Fruit fly (Drosophila melanogaster): ENCODE data around the gene CG4546.

Gene CG4546

DNA sequence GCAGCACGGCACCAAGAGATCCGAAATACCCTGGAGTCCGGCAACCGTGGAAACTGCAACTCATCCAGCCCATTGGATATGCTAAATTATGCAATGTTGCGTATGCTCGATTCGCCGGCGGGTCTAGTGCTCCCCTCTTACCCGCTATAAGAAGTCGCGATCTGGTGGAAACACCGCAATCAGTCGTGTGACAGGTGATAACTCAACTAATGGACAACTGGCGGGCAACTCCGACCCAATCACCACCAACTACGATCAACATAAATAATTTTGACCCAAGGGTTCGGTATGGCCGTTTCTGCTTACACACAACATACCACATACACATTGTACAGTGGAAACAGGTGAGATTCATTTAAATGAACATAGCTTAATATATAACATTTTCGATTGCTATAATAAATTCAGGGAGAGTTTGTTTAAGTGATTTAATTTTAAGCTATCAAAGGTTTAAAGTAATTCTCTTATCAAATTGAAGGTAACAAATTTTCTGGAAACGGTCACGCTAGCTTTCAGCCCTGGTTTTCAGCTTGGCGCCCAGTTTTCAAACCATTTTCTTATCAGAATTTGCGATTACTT lies 10.9 kb downstream of the CG4546 start, which contains the start of gene Hmt-1 (continued):
- TF ChIP-seq YL-1 (GFP tag; optimal IDR thresholded peaks at IDR 0.05) = peak; percentile 53
- TF ChIP-seq CG11085 (GFP tag; IDR thresholded peaks at IDR 0.05) = no peak
- TF ChIP-seq CG12299 (tag; optimal IDR thresholded peaks at IDR 0.05) = no peak
- TF ChIP-seq CG14965 (GFP tag; optimal IDR thresholded peaks at IDR 0.05; ENCODE audit: borderline replicate concordance) = no peak
- peak; percentile 74 for TF ChIP-seq ssp (GFP tag; IDR thresholded peaks at IDR 0.05)
- no peak for TF ChIP-seq CG5180 (GFP tag; optimal IDR thresholded peaks at IDR 0.05)
- peak; percentile 26 for TF ChIP-seq CG13287 (GFP tag; IDR thresholded peaks at IDR 0.05; ENCODE audit: partially characterized antibody)
- TF ChIP-seq CHES-1-like (GFP tag; optimal IDR thresholded peaks at IDR 0.05) = peak; percentile 3
- TF ChIP-seq pb (GFP tag; optimal IDR thresholded peaks at IDR 0.05) = no peak
- no peak for TF ChIP-seq pan (optimal IDR thresholded peaks at IDR 0.05)
- no peak for TF ChIP-seq pan (GFP tag; optimal IDR thresholded peaks at IDR 0.05 in 1 of 2, IDR thresholded peaks at IDR 0.05 in 1 of 2)
- no peak for TF ChIP-seq nom (GFP tag; optimal IDR thresholded peaks at IDR 0.05)
- 0 out of 3 replicates have a peak, but pooled peaks have one; percentile 28 for TF ChIP-seq z (GFP tag; IDR thresholded peaks at IDR 0.05)
- TF ChIP-seq Dp (GFP tag; optimal IDR thresholded peaks at IDR 0.05) = peak; percentile 94
- peak; percentile 32 for TF ChIP-seq CG10979 (tag; optimal IDR thresholded peaks at IDR 0.05)

DNA sequence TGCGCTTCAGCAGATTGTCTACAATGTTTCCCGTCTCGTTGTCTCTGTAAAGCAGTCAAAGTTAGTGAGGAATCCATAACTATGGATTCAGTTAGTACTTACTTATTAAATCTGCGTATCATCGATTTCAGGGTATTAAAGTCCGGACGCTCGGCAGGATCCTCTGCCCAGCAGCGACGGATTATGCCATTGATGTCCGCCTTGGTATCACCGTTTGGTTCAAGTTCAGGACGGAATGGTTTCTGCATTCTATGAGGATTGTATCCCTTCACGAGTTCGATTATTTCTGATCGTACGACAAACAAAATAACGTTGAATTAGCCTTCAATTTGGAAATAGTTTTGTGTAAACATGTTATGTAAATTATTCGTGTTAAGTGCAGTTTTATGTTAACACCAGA lies 13.6 kb downstream of the CG4546 start, which contains the start of gene CG9632:
TSS of gene CG9632 (plus strand) at position 301 of the 400 bp plus-strand sequence.
- TF ChIP-seq CG12659 (GFP tag; optimal IDR thresholded peaks at IDR 0.05) = no peak
- no peak for TF ChIP-seq run (tag; optimal IDR thresholded peaks at IDR 0.05)
- TF ChIP-seq cad (GFP tag; optimal IDR thresholded peaks at IDR 0.05) = no peak

DNA sequence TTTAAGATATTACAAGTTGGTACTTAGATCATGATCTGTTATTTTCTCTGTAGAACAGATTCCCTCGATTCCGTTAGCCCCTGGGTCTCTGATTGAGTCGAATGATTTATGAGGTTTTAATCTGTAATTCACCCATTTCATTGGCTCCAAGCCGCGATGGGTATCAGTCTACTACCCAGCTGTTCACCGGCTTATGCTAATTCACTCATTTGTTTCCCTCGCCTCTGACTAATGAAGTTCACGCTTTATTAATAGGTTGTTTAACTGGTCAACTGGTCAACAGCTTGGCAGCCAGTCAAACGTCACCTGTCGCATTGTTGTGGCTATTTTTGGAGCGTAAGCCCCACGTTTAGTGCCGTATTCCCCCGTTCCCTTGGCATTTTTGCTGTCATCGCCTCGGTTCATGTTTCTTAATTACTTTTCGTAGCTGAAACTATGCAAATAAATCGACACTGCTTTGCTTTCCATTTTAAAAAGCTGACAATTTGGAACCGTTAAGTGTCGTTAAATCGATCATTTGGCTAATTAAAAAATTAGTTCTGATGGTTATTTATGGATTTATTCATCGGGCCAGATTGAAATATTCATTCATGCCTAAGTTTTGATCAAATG lies 26.6 kb downstream of the CG4546 start:
- TF ChIP-seq chinmo (GFP tag; IDR thresholded peaks at IDR 0.05; ENCODE audit: partially characterized antibody) = 0 out of 4 replicates have a peak, but pooled peaks have one; percentile 18
- TF ChIP-seq Awh (GFP tag; IDR thresholded peaks at IDR 0.05) = peak; percentile 77
- TF ChIP-seq gro (GFP tag; optimal IDR thresholded peaks at IDR 0.05) = peak; percentile 67
- no peak for TF ChIP-seq CG14965 (GFP tag; optimal IDR thresholded peaks at IDR 0.05; ENCODE audit: borderline replicate concordance)
- TF ChIP-seq C15 (GFP tag; IDR thresholded peaks at IDR 0.05) = no peak
- no peak for TF ChIP-seq CG4854 (GFP tag; optimal IDR thresholded peaks at IDR 0.05)
- TF ChIP-seq CG42726 (GFP tag; IDR thresholded peaks at IDR 0.05; ENCODE audit: partially characterized antibody) = no peak
- no peak for TF ChIP-seq nau (GFP tag; optimal IDR thresholded peaks at IDR 0.05)
- no peak for TF ChIP-seq CG7745 (tag; optimal IDR thresholded peaks at IDR 0.05)
- peak; percentile 22 for TF ChIP-seq Vsx1 (GFP tag; optimal IDR thresholded peaks at IDR 0.05)
- peak; percentile 34 for TF ChIP-seq run (tag; optimal IDR thresholded peaks at IDR 0.05)
- peak; percentile 94 for TF ChIP-seq sd (tag; optimal IDR thresholded peaks at IDR 0.05)
- peak; percentile 13 for TF ChIP-seq CG12769 (tag; optimal IDR thresholded peaks at IDR 0.05)
- TF ChIP-seq oc (tag; optimal IDR thresholded peaks at IDR 0.05) = peak; percentile 56
- no peak for TF ChIP-seq cg (GFP tag; optimal IDR thresholded peaks at IDR 0.05)

DNA sequence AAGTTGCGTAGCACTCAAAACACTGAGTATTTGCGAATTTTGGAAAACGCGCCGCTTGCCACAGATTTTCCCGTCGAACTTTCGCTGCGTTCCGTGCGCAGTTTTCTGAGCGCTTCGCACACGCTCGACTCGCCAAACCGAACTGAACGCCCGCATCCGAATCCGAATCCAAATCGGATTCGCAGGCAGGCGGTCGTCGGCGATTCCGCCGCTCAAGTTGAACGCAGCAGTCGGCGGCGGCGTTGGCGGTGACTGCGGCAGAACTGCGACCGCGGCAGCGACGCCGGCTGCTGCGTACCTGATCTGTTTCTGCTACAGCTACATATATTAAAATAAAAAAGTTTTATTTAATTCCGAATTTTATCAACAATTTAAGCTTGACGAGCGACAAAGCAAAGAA lies 29.3 kb downstream of the CG4546 start, which contains the start of gene CG31183:
TSS of gene CG31183 (minus strand) at position 329 of the 400 bp plus-strand sequence.
- TF ChIP-seq Antp (GFP tag; optimal IDR thresholded peaks at IDR 0.05) (no peak), CG6175 (GFP tag; IDR thresholded peaks at IDR 0.05) (0 out of 3 replicates have a peak, but pooled peaks have one; percentile 43), CG11247 (GFP tag; IDR thresholded peaks at IDR 0.05) (0 out of 2 replicates have a peak, but pooled peaks have one; percentile 12), chinmo (GFP tag; IDR thresholded peaks at IDR 0.05; ENCODE audit: partially characterized antibody) (0 out of 4 replicates have a peak, but pooled peaks have one; percentile 60), Deaf1 (tag; optimal IDR thresholded peaks at IDR 0.05) (peak; percentile 90), CG3163 (GFP tag; optimal IDR thresholded peaks at IDR 0.05) (no peak), sob (GFP tag; IDR thresholded peaks at IDR 0.05) (0 out of 2 replicates have a peak, but pooled peaks have one; percentile 30), stwl (tag; optimal IDR thresholded peaks at IDR 0.05) (no peak), pan (optimal IDR thresholded peaks at IDR 0.05) (no peak), pan (GFP tag; optimal IDR thresholded peaks at IDR 0.05 in 1 of 2, IDR thresholded peaks at IDR 0.05 in 1 of 2) (no peak), gce (GFP tag; IDR thresholded peaks at IDR 0.05) (0 out of 3 replicates have a peak, but pooled peaks have one; percentile 13), gcm (GFP tag; optimal IDR thresholded peaks at IDR 0.05) (no peak), CG13296 (GFP tag; optimal IDR thresholded peaks at IDR 0.05) (no peak), Adf1 (GFP tag; IDR thresholded peaks at IDR 0.05) (peak; percentile 97), CG5180 (GFP tag; optimal IDR thresholded peaks at IDR 0.05) (peak; percentile 22)
